Worm (Caenorhabditis elegans) whole organism, L4 larva: Measurements from ENCODE around the gene sdz-10.

ENCODE experiments used
- cey-2 ChIP-seq: sonication (generic microtip); optimal IDR thresholded peaks from 3 replicates; lab custom pipeline; 2017; ENCODE audit warnings: missing genetic modification characterization, mild to moderate bottlenecking, missing compliant biosample characterization, antibody characterized with exemption, borderline replicate concordance; ENCODE audit not compliant: insufficient read depth
- jun-1 ChIP-seq: fragments of 150-350 bp; optimal IDR thresholded peaks from 2 replicates; lab custom pipeline; 2014; ENCODE audit warnings: missing biosample characterization, missing genetic modification reagents, missing genetic modification characterization
- lin-39 ChIP-seq: fragments of 150-350 bp; optimal IDR thresholded peaks from 2 replicates; lab custom pipeline; 2014; ENCODE audit warnings: missing biosample characterization, missing genetic modification reagents, missing genetic modification characterization
- lir-3 ChIP-seq: sonication (generic microtip); optimal IDR thresholded peaks from 2 replicates; lab custom pipeline; 2016; ENCODE audit warnings: mild to moderate bottlenecking, missing genetic modification characterization, missing compliant biosample characterization
- nhr-76 ChIP-seq: fragments of 150-350 bp; optimal IDR thresholded peaks from 2 replicates; lab custom pipeline; 2014; ENCODE audit warnings: missing biosample characterization, missing genetic modification characterization
- pha-4 ChIP-seq, 2 experiments: fragments of 150-350 bp in 1 of 2; fragments of 200-800 bp in 1 of 2; sonication (Bioruptor generic) in 1 of 2; IDR thresholded peaks in 1 of 2; optimal IDR thresholded peaks in 1 of 2; 2 replicates each; pipeline versions ENCODE4 v1.3.6 to Lab custom; 2014 to 2022; ENCODE audit warnings: missing genetic modification characterization in 2 of 2, missing genetic modification reagents in 2 of 2, missing biosample characterization in 1 of 2, missing compliant biosample characterization in 1 of 2

DNA sequence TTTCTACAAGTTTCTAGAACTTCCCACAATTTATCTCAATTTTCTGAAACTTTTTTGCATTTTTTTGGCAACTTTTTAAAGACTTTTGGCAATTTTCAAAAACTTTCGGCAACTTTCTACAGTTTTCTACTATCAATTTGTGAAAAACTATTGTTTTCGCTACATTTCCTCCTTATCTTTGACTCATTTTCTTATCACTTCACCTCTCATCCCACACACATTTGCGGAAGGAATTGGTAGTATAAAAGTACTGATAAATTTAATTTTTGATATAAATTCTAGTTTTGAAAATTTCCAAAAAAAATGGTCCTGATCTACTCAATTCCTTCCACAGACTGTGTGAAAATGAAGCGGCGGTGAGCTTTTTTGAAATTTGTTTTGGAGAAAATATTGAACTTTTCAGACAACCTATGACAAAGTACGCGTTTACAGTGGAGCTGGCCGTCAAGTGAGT lies 22.4 kb downstream of the sdz-10 start, which contains the start of gene F29A7.4:
- TF ChIP-seq cey-2 (tag; lab: Kevin White, UChicago) (no peak), nhr-76 (no peak), jun-1 (tag; lab: Kevin White, UChicago) (no peak), lin-39 (tag; lab: Kevin White, UChicago) (no peak), lir-3 (tag; lab: Kevin White, UChicago) (no peak), pha-4 (GFP tag; IDR thresholded peaks at IDR 0.05; lab: Robert Waterston, UW) (no peak), pha-4 (tag; optimal IDR thresholded peaks at IDR 0.05; lab: Kevin White, UChicago) (no peak)
